Fruit fly (Drosophila melanogaster): Measurements from ENCODE around the gene CG33298.

DNA sequence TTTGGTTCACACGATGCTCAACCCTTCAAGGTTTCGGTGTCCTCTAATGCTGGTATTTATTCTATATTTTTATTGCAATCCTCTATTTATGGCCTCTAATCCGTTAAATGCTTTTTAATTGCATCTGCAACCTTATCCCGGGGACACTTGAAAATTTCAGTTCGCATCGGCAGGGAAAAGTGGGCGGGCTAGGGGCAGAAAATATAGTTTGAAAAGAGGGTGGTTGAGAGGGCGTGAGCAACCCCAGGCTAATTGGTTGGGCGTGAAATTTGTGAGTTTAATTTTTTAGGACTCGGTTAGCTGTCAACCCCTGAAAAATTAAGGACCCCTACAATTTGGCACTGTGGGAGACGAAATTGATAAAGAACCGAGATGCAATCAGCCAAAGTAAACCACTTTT lies 49.5 kb upstream of the CG33298 start:
- TF ChIP-seq CTCF (optimal IDR thresholded peaks at IDR 0.05) (no peak), CG8478 (optimal IDR thresholded peaks at IDR 0.05) (no peak)
